Fruit fly (Drosophila melanogaster) whole organism, wandering third instar larva: ENCODE measurements around the gene Pbp95.

Experiments
- Abd-B ChIP-seq: fragments of >200 bp; optimal IDR thresholded peaks from 2 replicates; lab custom pipeline; 2017; ENCODE audit warnings: missing biosample characterization, missing genetic modification characterization
- CG32264 ChIP-seq: fragments of 200-800 bp; sonication (Bioruptor generic); optimal IDR thresholded peaks from 2 replicates; lab custom pipeline; 2016; ENCODE audit warnings: missing biosample characterization, missing genetic modification characterization
- CG9705 ChIP-seq: fragments of 200-800 bp; sonication (Bioruptor generic); optimal IDR thresholded peaks from 2 replicates; lab custom pipeline; 2018; ENCODE audit warnings: missing biosample characterization, mild to moderate bottlenecking, missing genetic modification characterization
- GATAd ChIP-seq: sonication (Bioruptor generic); optimal IDR thresholded peaks from 2 replicates; lab custom pipeline; 2016; ENCODE audit warnings: missing biosample characterization, missing genetic modification characterization
- HLH106 ChIP-seq: fragments of 200-800 bp; optimal IDR thresholded peaks from 3 replicates; lab custom pipeline; 2019; ENCODE audit warnings: missing biosample characterization, mild to moderate bottlenecking, missing genetic modification characterization, moderate library complexity
- Hr78 ChIP-seq: fragments of >200 bp; optimal IDR thresholded peaks from 2 replicates; lab custom pipeline; 2017; ENCODE audit warnings: missing biosample characterization, missing genetic modification characterization
- Mio ChIP-seq: sonication (Bioruptor generic); optimal IDR thresholded peaks from 2 replicates; lab custom pipeline; 2016; ENCODE audit warnings: missing biosample characterization, missing genetic modification characterization
- Myc ChIP-seq: fragments of >200 bp; optimal IDR thresholded peaks from 2 replicates; lab custom pipeline; 2017
- N ChIP-seq: fragments of >200 bp; optimal IDR thresholded peaks from 2 replicates; lab custom pipeline; 2018; ENCODE audit warnings: missing biosample characterization, missing external identifiers, missing genetic modification characterization
- OdsH ChIP-seq: fragments of 200-800 bp; sonication (Bioruptor generic); optimal IDR thresholded peaks from 2 replicates; lab custom pipeline; 2016; ENCODE audit warnings: missing biosample characterization, mild to moderate bottlenecking, missing genetic modification characterization
- fru ChIP-seq: fragments of 200-800 bp; sonication (Bioruptor generic); optimal IDR thresholded peaks from 3 replicates; lab custom pipeline; 2016; ENCODE audit warnings: missing biosample characterization, mild to moderate bottlenecking, missing genetic modification characterization
- lola ChIP-seq: fragments of >200 bp; optimal IDR thresholded peaks from 2 replicates; lab custom pipeline; 2017; ENCODE audit warnings: missing biosample characterization, missing genetic modification characterization
- psq ChIP-seq: fragments of 200-800 bp; sonication (Bioruptor generic); optimal IDR thresholded peaks from 3 replicates; lab custom pipeline; 2017; ENCODE audit warnings: missing biosample characterization, mild to moderate bottlenecking, missing genetic modification characterization, moderate library complexity

dm6 chr3R:8001074-8001669, 12.4 kb upstream of the Pbp95 start, which contains the start of the genes Kmn2 and CG2698:
- peak; percentile 95 for TF ChIP-seq psq (GFP tag; lab: Kevin White, UChicago)
- TF ChIP-seq N = no peak
- peak; percentile 90 for TF ChIP-seq CG9705 (GFP tag; lab: Kevin White, UChicago)
- no peak for TF ChIP-seq lola
- TF ChIP-seq fru (GFP tag; lab: Kevin White, UChicago) = peak; percentile 94
- peak; percentile 77 for TF ChIP-seq CG32264 (GFP tag; lab: Kevin White, UChicago)
- no peak for TF ChIP-seq Abd-B (GFP tag; lab: Kevin White, UChicago)
- peak; percentile 69 for TF ChIP-seq GATAd (GFP tag; lab: Kevin White, UChicago)
- TF ChIP-seq OdsH (GFP tag; lab: Kevin White, UChicago) = peak; percentile 97
- TF ChIP-seq Hr78 = no peak
- TF ChIP-seq Mio (GFP tag; lab: Kevin White, UChicago) = peak; percentile 58
- peak; percentile 97 for TF ChIP-seq HLH106
- peak; percentile 64 for TF ChIP-seq Myc (lab: Kevin White, UChicago)
